Fruit fly (Drosophila melanogaster): ENCODE results near the gene CG5568.

- TF ChIP-seq Ets98B (GFP tag; IDR thresholded peaks at IDR 0.05) (no peak), CG17806 (tag; optimal IDR thresholded peaks at IDR 0.05) (peak; percentile 67), Pif1A (GFP tag; optimal IDR thresholded peaks at IDR 0.05) (peak; percentile 13), EcR (GFP tag; optimal IDR thresholded peaks at IDR 0.05) (no peak), CG32121 (GFP tag; IDR thresholded peaks at IDR 0.05) (no peak), CG10348 (GFP tag; IDR thresholded peaks at IDR 0.05) (no peak), CG8159 (tag; optimal IDR thresholded peaks at IDR 0.05) (peak; percentile 79), fd96Ca (GFP tag; IDR thresholded peaks at IDR 0.05) (no peak), CG15710 (tag; optimal IDR thresholded peaks at IDR 0.05) (peak; percentile 71), CG9948 (tag; optimal IDR thresholded peaks at IDR 0.05) (peak; percentile 47)
Observed at dm6 chr3L:5863868-5864413, 7.4 kb upstream of the CG5568 start.

Measured in whole organism, pupa.